Worm (Caenorhabditis elegans) whole organism, young adult: Measurements from ENCODE around the gene B0554.2.

Experiments used
- B0019.2 ChIP-seq: fragments of 200-800 bp; sonication (Bioruptor generic); conservative IDR thresholded peaks from 2 replicates; pipeline ENCODE4 v1.3.6; 2022; ENCODE audit warnings: missing genetic modification reagents, missing genetic modification characterization, missing compliant biosample characterization
- C17E4.6 ChIP-seq: fragments of 200-800 bp; sonication (Bioruptor generic); IDR thresholded peaks from 2 replicates; pipeline ENCODE4 v1.3.6; 2022; ENCODE audit warnings: missing genetic modification reagents, missing genetic modification characterization, missing compliant biosample characterization
- F33H1.4 ChIP-seq: fragments of 200-800 bp; sonication (Bioruptor generic); IDR thresholded peaks from 2 replicates; pipeline ENCODE4 v1.3.6; 2022; ENCODE audit warnings: missing genetic modification reagents, missing genetic modification characterization, missing compliant biosample characterization
- ama-1 ChIP-seq, 3 experiments: fragments of 150-350 bp in 1 of 3; sonication (generic microtip) in 2 of 3; optimal IDR thresholded peaks; 2 replicates each; lab custom pipeline; 2014 to 2018; ENCODE audit warnings: missing biosample characterization in 2 of 3, missing genetic modification characterization in 2 of 3, missing genetic modification reagents in 2 of 3
- atf-7 ChIP-seq: sonication (generic microtip); optimal IDR thresholded peaks from 2 replicates; lab custom pipeline; 2017; ENCODE audit warnings: mild to moderate bottlenecking, missing genetic modification characterization, missing compliant biosample characterization
- athp-1 ChIP-seq: sonication (generic microtip); optimal IDR thresholded peaks from 2 replicates; lab custom pipeline; 2017; ENCODE audit warnings: mild to moderate bottlenecking, missing genetic modification characterization, missing compliant biosample characterization
- ceh-27 ChIP-seq: fragments of 200-800 bp; sonication (Bioruptor generic); optimal IDR thresholded peaks from 2 replicates; lab custom pipeline; 2018; ENCODE audit warnings: mild to moderate bottlenecking, missing genetic modification characterization, moderate library complexity, missing compliant biosample characterization
- dpff-1 ChIP-seq: sonication (generic microtip); optimal IDR thresholded peaks from 2 replicates; lab custom pipeline; 2017; ENCODE audit warnings: mild to moderate bottlenecking, missing genetic modification characterization, missing compliant biosample characterization
- dpl-1 ChIP-seq: fragments of 150-350 bp; optimal IDR thresholded peaks from 2 replicates; lab custom pipeline; 2014; ENCODE audit warnings: missing biosample characterization, missing genetic modification reagents, missing genetic modification characterization
- egl-18 ChIP-seq: fragments of 200-800 bp; sonication (Bioruptor generic); IDR thresholded peaks from 2 replicates; pipeline ENCODE4 v1.3.6; 2022; ENCODE audit warnings: missing genetic modification reagents, missing genetic modification characterization, missing compliant biosample characterization
- hmg-1.2 ChIP-seq: fragments of 200-800 bp; sonication (Bioruptor generic); IDR thresholded peaks from 2 replicates; pipeline ENCODE4 v1.3.6; 2022; ENCODE audit warnings: missing genetic modification reagents, missing genetic modification characterization, missing compliant biosample characterization
- let-607 ChIP-seq, 2 experiments: fragments of 200-800 bp in 1 of 2; sonication (Bioruptor generic) in 1 of 2; sonication (generic microtip) in 1 of 2; optimal IDR thresholded peaks; 2 replicates each; lab custom pipeline; 2016 to 2018; ENCODE audit warnings: mild to moderate bottlenecking in 2 of 2, missing compliant biosample characterization in 2 of 2, missing genetic modification characterization in 2 of 2, moderate library complexity in 2 of 2, missing genotype in 1 of 2
- lir-1 ChIP-seq: fragments of 200-800 bp; sonication (Bioruptor generic); conservative IDR thresholded peaks from 2 replicates; pipeline ENCODE4 v1.3.6; 2022; ENCODE audit warnings: missing genetic modification reagents, missing genetic modification characterization, missing compliant biosample characterization
- mes-4 ChIP-seq: sonication (generic microtip); optimal IDR thresholded peaks from 2 replicates; lab custom pipeline; 2016; ENCODE audit warnings: missing genotype, missing genetic modification characterization, missing compliant biosample characterization
- mxl-1 ChIP-seq: sonication (generic microtip); optimal IDR thresholded peaks from 2 replicates; lab custom pipeline; 2016; ENCODE audit warnings: missing genetic modification characterization, missing compliant biosample characterization
- nfya-2 ChIP-seq: fragments of 200-800 bp; sonication (Bioruptor generic); IDR thresholded peaks from 2 replicates; pipeline ENCODE4 v1.3.6; 2022; ENCODE audit warnings: missing genetic modification reagents, missing genetic modification characterization, missing compliant biosample characterization
- nhr-80 ChIP-seq: sonication (generic microtip); optimal IDR thresholded peaks from 2 replicates; lab custom pipeline; 2016; ENCODE audit warnings: missing genetic modification characterization, missing compliant biosample characterization
- nhr-90 ChIP-seq: sonication (generic microtip); optimal IDR thresholded peaks from 2 replicates; lab custom pipeline; 2016; ENCODE audit warnings: missing genotype, mild to moderate bottlenecking, missing genetic modification characterization, missing compliant biosample characterization
- pha-4 ChIP-seq: fragments of 150-350 bp; sonication (generic microtip); optimal IDR thresholded peaks from 2 replicates; lab custom pipeline; 2014; ENCODE audit warnings: missing biosample characterization, missing genetic modification reagents, missing genetic modification characterization
- rcor-1 ChIP-seq: fragments of 200-800 bp; sonication (Bioruptor generic); IDR thresholded peaks from 2 replicates; pipeline ENCODE4 v1.3.6; 2022; ENCODE audit warnings: missing genetic modification reagents, missing genetic modification characterization, missing compliant biosample characterization
- rpc-1 ChIP-seq, 2 experiments: fragments of 150-350 bp in 1 of 2; sonication (generic microtip) in 1 of 2; optimal IDR thresholded peaks; 2 replicates each; lab custom pipeline; 2014 to 2018; ENCODE audit warnings: missing biosample characterization in 1 of 2, missing genetic modification characterization in 1 of 2, missing genetic modification reagents in 1 of 2, missing genotype in 1 of 2
- sdz-38 ChIP-seq: sonication (generic microtip); optimal IDR thresholded peaks from 2 replicates; lab custom pipeline; 2016; ENCODE audit warnings: missing genotype, missing genetic modification characterization, missing compliant biosample characterization
- snpc-4 ChIP-seq, 5 experiments: fragments of 150-350 bp in 1 of 5; sonication (generic microtip) in 4 of 5; optimal IDR thresholded peaks; 2 replicates each; lab custom pipeline; 2014 to 2018; ENCODE audit warnings: missing genetic modification characterization in 5 of 5, missing biosample characterization in 3 of 5, antibody characterized with exemption in 2 of 5, mild to moderate bottlenecking in 2 of 5, missing compliant biosample characterization in 2 of 5, missing genotype in 2 of 5, moderate library complexity in 2 of 5, missing genetic modification reagents in 1 of 5
- somi-1 ChIP-seq: fragments of 200-800 bp; sonication (Bioruptor generic); optimal IDR thresholded peaks from 2 replicates; lab custom pipeline; 2018; ENCODE audit warnings: mild to moderate bottlenecking, missing genetic modification characterization, missing compliant biosample characterization
- sptf-2 ChIP-seq: fragments of 200-800 bp; sonication (Bioruptor generic); optimal IDR thresholded peaks from 2 replicates; lab custom pipeline; 2018; ENCODE audit warnings: mild to moderate bottlenecking, missing genetic modification characterization, missing compliant biosample characterization
- tbx-9 ChIP-seq: sonication (generic microtip); optimal IDR thresholded peaks from 2 replicates; lab custom pipeline; 2016; ENCODE audit warnings: borderline replicate concordance, missing genetic modification characterization, inconsistent platforms, missing compliant biosample characterization
- tlf-1 ChIP-seq: fragments of 200-800 bp; sonication (Bioruptor generic); optimal IDR thresholded peaks from 2 replicates; lab custom pipeline; 2018; ENCODE audit warnings: mild to moderate bottlenecking, missing genetic modification characterization, missing compliant biosample characterization
- ztf-26 ChIP-seq: sonication (generic microtip); optimal IDR thresholded peaks from 2 replicates; lab custom pipeline; 2017; ENCODE audit warnings: missing genetic modification characterization, missing compliant biosample characterization
- ztf-6 ChIP-seq: fragments of 200-800 bp; sonication (Bioruptor generic); IDR thresholded peaks from 2 replicates; pipeline ENCODE4 v1.3.6; 2022; ENCODE audit warnings: missing genetic modification reagents, missing genetic modification characterization, missing compliant biosample characterization

The B0554.2 gene

DNA sequence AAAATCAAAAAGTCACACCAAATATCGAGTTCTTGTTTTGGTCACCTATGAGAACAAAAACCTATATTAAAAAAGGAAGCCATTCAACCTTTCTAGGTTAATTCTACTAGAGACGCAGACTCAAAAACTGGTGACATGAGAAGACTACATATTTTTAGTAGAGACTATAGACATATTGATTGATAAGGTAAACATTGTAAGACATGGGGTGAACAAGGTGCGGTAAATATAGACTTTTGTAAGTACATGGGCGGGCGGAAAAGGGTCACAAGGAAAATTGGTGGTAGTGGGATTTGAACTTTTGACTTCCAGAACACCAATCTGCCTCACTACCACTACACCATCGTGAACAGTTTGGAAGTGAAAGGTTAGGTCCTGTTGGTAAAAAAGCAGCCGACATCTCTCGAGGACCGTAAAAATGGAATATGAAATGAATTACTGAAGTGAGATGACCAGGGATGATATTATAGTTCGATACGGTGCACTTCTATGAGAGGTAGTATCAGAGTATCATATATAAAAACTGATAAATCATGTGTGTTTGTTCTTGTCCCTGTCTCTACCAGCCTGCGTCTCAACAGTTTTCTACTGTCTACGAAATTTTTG lies 50.4 kb downstream of the B0554.2 start, which contains the start of gene nhr-212:
TSS of gene nhr-212 (plus strand) at position 573 of the 606 bp plus-strand sequence.
- TF ChIP-seq mes-4 (tag; lab: Kevin White, UChicago), result no peak
- no peak for TF ChIP-seq ztf-26
- no peak for TF ChIP-seq lir-1 (GFP tag; lab: Robert Waterston, UW)
- no peak for TF ChIP-seq tlf-1
- no peak for TF ChIP-seq atf-7 (tag; lab: Kevin White, UChicago)
- no peak for TF ChIP-seq ztf-6 (GFP tag; lab: Robert Waterston, UW)
- TF ChIP-seq dpff-1, result no peak
- no peak for TF ChIP-seq mxl-1 (tag; lab: Kevin White, UChicago)
- no peak for TF ChIP-seq let-607 (tag; optimal IDR thresholded peaks at IDR 0.05; lab: Kevin White, UChicago)
- TF ChIP-seq egl-18, result no peak
- TF ChIP-seq sdz-38 (tag; lab: Kevin White, UChicago), result no peak
- peak; percentile 11; the same call in 1 of the 2 replicates for TF ChIP-seq hmg-1.2
- TF ChIP-seq pha-4 (tag; lab: Kevin White, UChicago), result no peak
- no peak for TF ChIP-seq F33H1.4
- TF ChIP-seq rcor-1 (GFP tag; lab: Robert Waterston, UW), result no peak
- TF ChIP-seq athp-1, result no peak
- TF ChIP-seq rpc-1 (optimal IDR thresholded peaks at IDR 0.05; lab: Kevin White, UChicago), result no peak
- peak; percentile 17 for TF ChIP-seq rpc-1 (tag; optimal IDR thresholded peaks at IDR 0.05; lab: Kevin White, UChicago)
- TF ChIP-seq C17E4.6 (GFP tag; lab: Robert Waterston, UW), result no peak
- TF ChIP-seq sptf-2 (GFP tag; lab: Kevin White, UChicago), result no peak
- TF ChIP-seq dpl-1 (GFP tag; lab: Kevin White, UChicago), result no peak
- no peak for TF ChIP-seq B0019.2
- TF ChIP-seq nhr-80 (tag; lab: Kevin White, UChicago), result peak; percentile 4
- TF ChIP-seq ceh-27 (GFP tag; lab: Kevin White, UChicago), result no peak
- no peak for TF ChIP-seq snpc-4 (GFP tag; optimal IDR thresholded peaks at IDR 0.05; lab: Kevin White, UChicago)
- peak in 2 of 4 experiments; percentile 53 to 77 for TF ChIP-seq snpc-4 (tag; optimal IDR thresholded peaks at IDR 0.05; lab: Kevin White, UChicago)
- no peak for TF ChIP-seq nfya-2
- no peak for TF ChIP-seq ama-1 (optimal IDR thresholded peaks at IDR 0.05; lab: Kevin White, UChicago)
- TF ChIP-seq ama-1 (GFP tag; optimal IDR thresholded peaks at IDR 0.05; lab: Kevin White, UChicago), result no peak
- TF ChIP-seq nhr-90, result no peak
- TF ChIP-seq somi-1 (GFP tag; lab: Kevin White, UChicago), result no peak
- TF ChIP-seq tbx-9 (tag; lab: Kevin White, UChicago), result no peak
